Worm (Caenorhabditis elegans) whole organism, L2 larva: ENCODE measurements around the gene col-113.

ENCODE experiments used
- ama-1 ChIP-seq: fragments of 150-350 bp; optimal IDR thresholded peaks from 2 replicates; lab custom pipeline; 2018; ENCODE audit warnings: inconsistent platforms
- crh-2 ChIP-seq: sonication (generic microtip); optimal IDR thresholded peaks from 2 replicates; lab custom pipeline; 2017; ENCODE audit warnings: missing biosample characterization, missing genetic modification characterization
- nhr-23 ChIP-seq: fragments of 150-350 bp; optimal IDR thresholded peaks from 2 replicates; lab custom pipeline; 2014; ENCODE audit warnings: missing biosample characterization, missing genetic modification reagents, missing genetic modification characterization
- nhr-237 ChIP-seq: fragments of 150-350 bp; optimal IDR thresholded peaks from 2 replicates; lab custom pipeline; 2014; ENCODE audit warnings: missing biosample characterization, missing genetic modification characterization
- skn-1 ChIP-seq: sonication (generic microtip); optimal IDR thresholded peaks from 2 replicates; lab custom pipeline; 2017; ENCODE audit warnings: missing biosample characterization, missing genetic modification characterization
- snpc-4 ChIP-seq: fragments of 150-350 bp; optimal IDR thresholded peaks from 2 replicates; lab custom pipeline; 2014; ENCODE audit warnings: missing biosample characterization, missing genetic modification characterization
- unc-62 ChIP-seq: fragments of 150-350 bp; optimal IDR thresholded peaks from 2 replicates; lab custom pipeline; 2014; ENCODE audit warnings: missing biosample characterization, missing genetic modification reagents, missing genetic modification characterization
- zag-1 ChIP-seq: fragments of 150-350 bp; optimal IDR thresholded peaks from 2 replicates; lab custom pipeline; 2014; ENCODE audit warnings: missing biosample characterization, missing genetic modification characterization
- ztf-11 ChIP-seq: sonication (generic microtip); optimal IDR thresholded peaks from 2 replicates; lab custom pipeline; 2017; ENCODE audit warnings: missing biosample characterization, missing genetic modification characterization

DNA sequence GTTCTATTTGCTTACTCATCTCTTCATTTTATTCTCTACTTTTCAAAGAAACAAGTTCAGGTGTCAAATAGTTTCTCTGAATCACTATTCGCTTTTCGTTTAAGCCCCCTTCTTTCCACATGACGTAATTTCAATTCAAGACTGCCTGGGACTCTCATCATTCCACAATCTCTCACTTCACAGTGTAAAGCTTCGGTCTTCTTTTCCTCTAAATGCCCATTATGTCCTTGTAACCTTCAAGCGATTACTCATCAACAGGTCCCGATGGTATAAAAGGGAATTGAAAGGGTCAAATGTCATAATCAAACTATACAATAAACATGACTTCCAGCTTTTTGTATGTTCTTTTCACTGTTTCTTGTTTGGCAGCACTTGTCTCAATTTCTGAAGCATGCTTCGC is 26.6 kb upstream of the col-113 start, which contains the start of gene C42D4.3:
- TF ChIP-seq nhr-23 (tag; lab: Kevin White, UChicago) (no peak), crh-2 (tag; lab: Kevin White, UChicago) (no peak), nhr-237 (tag; lab: Kevin White, UChicago) (no peak), ama-1 (lab: Kevin White, UChicago) (no peak), skn-1 (no peak), ztf-11 (tag; lab: Kevin White, UChicago) (no peak), unc-62 (GFP tag; lab: Kevin White, UChicago) (no peak), snpc-4 (tag; lab: Kevin White, UChicago) (no peak), zag-1 (no peak)
